Worm (Caenorhabditis elegans): ENCODE measurements around the gene F09B12.5.

- no peak for TF ChIP-seq cog-1 (tag; optimal IDR thresholded peaks at IDR 0.05)
- TF ChIP-seq tab-1 (GFP tag; IDR thresholded peaks at IDR 0.05), result no peak
- TF ChIP-seq klf-2 (GFP tag; conservative IDR thresholded peaks at IDR 0.05), result no peak
- TF ChIP-seq flt-1 (GFP tag; IDR thresholded peaks at IDR 0.05), result no peak
- no peak for TF ChIP-seq med-1 (GFP tag; optimal IDR thresholded peaks at IDR 0.05; ENCODE audit: insufficient read depth)
- TF ChIP-seq T22C8.4 (GFP tag; IDR thresholded peaks at IDR 0.05), result no peak
- TF ChIP-seq ztf-23 (GFP tag; IDR thresholded peaks at IDR 0.05), result no peak
Observed at ce11 chrX:15078276-15078675, 6.2 kb upstream of the F09B12.5 start.
